Fruit fly (Drosophila melanogaster) whole organism, wandering third instar larva: Measurements from ENCODE around the gene Phf7.

Experiments
- CG32264 ChIP-seq: fragments of 200-800 bp; sonication (Bioruptor generic); optimal IDR thresholded peaks from 2 replicates; lab custom pipeline; 2016; ENCODE audit warnings: missing biosample characterization, missing genetic modification characterization
- CrebA ChIP-seq: fragments of 200-800 bp; sonication (Bioruptor generic); optimal IDR thresholded peaks from 2 replicates; lab custom pipeline; 2016; ENCODE audit warnings: missing biosample characterization, mild to moderate bottlenecking, missing genetic modification characterization, borderline replicate concordance
- Dfd ChIP-seq: fragments of >200 bp; optimal IDR thresholded peaks from 2 replicates; lab custom pipeline; 2017; ENCODE audit warnings: missing biosample characterization, missing genetic modification characterization
- Dif ChIP-seq: fragments of 200-275, 200-300 bp; sonication (Bioruptor generic); optimal IDR thresholded peaks from 2 replicates; lab custom pipeline; 2018; ENCODE audit warnings: missing biosample characterization, missing genetic modification characterization; ENCODE audit not compliant: partially characterized antibody
- GATAd ChIP-seq: sonication (Bioruptor generic); optimal IDR thresholded peaks from 2 replicates; lab custom pipeline; 2016; ENCODE audit warnings: missing biosample characterization, missing genetic modification characterization
- HLH106 ChIP-seq: fragments of 200-800 bp; optimal IDR thresholded peaks from 3 replicates; lab custom pipeline; 2019; ENCODE audit warnings: missing biosample characterization, mild to moderate bottlenecking, missing genetic modification characterization, moderate library complexity
- Hnf4 ChIP-seq: fragments of 200-800 bp; sonication (Bioruptor generic); optimal IDR thresholded peaks from 2 replicates; lab custom pipeline; 2016; ENCODE audit warnings: missing biosample characterization, mild to moderate bottlenecking, missing genetic modification characterization
- Hr78 ChIP-seq: fragments of >200 bp; optimal IDR thresholded peaks from 2 replicates; lab custom pipeline; 2017; ENCODE audit warnings: missing biosample characterization, missing genetic modification characterization
- Jra ChIP-seq: sonication (Bioruptor generic); optimal IDR thresholded peaks from 2 replicates; lab custom pipeline; 2016; ENCODE audit warnings: missing biosample characterization, missing genetic modification characterization
- Mio ChIP-seq: sonication (Bioruptor generic); optimal IDR thresholded peaks from 2 replicates; lab custom pipeline; 2016; ENCODE audit warnings: missing biosample characterization, missing genetic modification characterization
- Myc ChIP-seq: fragments of >200 bp; optimal IDR thresholded peaks from 2 replicates; lab custom pipeline; 2017
- N ChIP-seq: fragments of >200 bp; optimal IDR thresholded peaks from 2 replicates; lab custom pipeline; 2018; ENCODE audit warnings: missing biosample characterization, missing external identifiers, missing genetic modification characterization
- OdsH ChIP-seq: fragments of 200-800 bp; sonication (Bioruptor generic); optimal IDR thresholded peaks from 2 replicates; lab custom pipeline; 2016; ENCODE audit warnings: missing biosample characterization, mild to moderate bottlenecking, missing genetic modification characterization
- Rel ChIP-seq, 2 experiments: fragments of 200-800 bp; sonication (Bioruptor generic) in 1 of 2; optimal IDR thresholded peaks; 2 replicates in 1 of 2; 3 replicates in 1 of 2; lab custom pipeline; 2016 to 2019; ENCODE audit warnings: mild to moderate bottlenecking in 2 of 2, missing biosample characterization in 2 of 2, missing genetic modification characterization in 2 of 2, moderate library complexity in 1 of 2
- Sp1 ChIP-seq: fragments of 200-800 bp; sonication (Bioruptor generic); optimal IDR thresholded peaks from 3 replicates; lab custom pipeline; 2019; ENCODE audit warnings: missing biosample characterization, mild to moderate bottlenecking, missing genetic modification characterization, moderate library complexity
- Vsx2 ChIP-seq: fragments of 200-300, 225-300 bp; sonication (Bioruptor generic); optimal IDR thresholded peaks from 2 replicates; lab custom pipeline; 2018; ENCODE audit warnings: missing biosample characterization, missing genetic modification characterization; ENCODE audit not compliant: partially characterized antibody
- brk ChIP-seq: fragments of 200-800 bp; sonication (Bioruptor generic); optimal IDR thresholded peaks from 2 replicates; lab custom pipeline; 2016; ENCODE audit warnings: missing biosample characterization, mild to moderate bottlenecking, missing genetic modification characterization
- dl ChIP-seq, 2 experiments: fragments of 175-275, 200-275 bp in 1 of 2; fragments of 200-275 bp in 1 of 2; sonication (Bioruptor generic); optimal IDR thresholded peaks; lab custom pipeline; 2018; ENCODE audit warnings: mild to moderate bottlenecking in 2 of 2, missing biosample characterization in 2 of 2, missing genetic modification characterization in 2 of 2, moderate library complexity in 2 of 2; ENCODE audit not compliant: partially characterized antibody in 2 of 2, insufficient read depth in 1 of 2
- dmrt93B ChIP-seq: fragments of 200-800 bp; sonication (Bioruptor generic); optimal IDR thresholded peaks from 2 replicates; lab custom pipeline; 2018; ENCODE audit warnings: missing biosample characterization, mild to moderate bottlenecking, missing genetic modification characterization
- dsf ChIP-seq: sonication (Bioruptor generic); optimal IDR thresholded peaks from 2 replicates; lab custom pipeline; 2016; ENCODE audit warnings: missing biosample characterization, missing genetic modification characterization, borderline replicate concordance
- ey ChIP-seq: fragments of 200-800 bp; sonication (Bioruptor generic); optimal IDR thresholded peaks from 2 replicates; lab custom pipeline; 2016; ENCODE audit warnings: missing biosample characterization, missing genetic modification characterization
- foxo ChIP-seq, 2 experiments: fragments of 200-800 bp; sonication (Bioruptor generic); optimal IDR thresholded peaks; 2 replicates in 1 of 2; 3 replicates in 1 of 2; lab custom pipeline; 2016 to 2017; ENCODE audit warnings: missing biosample characterization in 2 of 2, missing genetic modification characterization in 2 of 2
- fru ChIP-seq: fragments of 200-800 bp; sonication (Bioruptor generic); optimal IDR thresholded peaks from 3 replicates; lab custom pipeline; 2016; ENCODE audit warnings: missing biosample characterization, mild to moderate bottlenecking, missing genetic modification characterization
- h ChIP-seq: fragments of 200-800 bp; sonication (Bioruptor generic); optimal IDR thresholded peaks from 3 replicates; lab custom pipeline; 2016; ENCODE audit warnings: missing biosample characterization, mild to moderate bottlenecking, missing genetic modification characterization
- jim ChIP-seq: fragments of 175-275, 200-325 bp; sonication (Bioruptor generic); optimal IDR thresholded peaks from 2 replicates; lab custom pipeline; 2016; ENCODE audit warnings: missing biosample characterization, mild to moderate bottlenecking, missing genetic modification characterization
- pan ChIP-seq: fragments of >200 bp; optimal IDR thresholded peaks from 2 replicates; lab custom pipeline; 2017
- psq ChIP-seq: fragments of 200-800 bp; sonication (Bioruptor generic); optimal IDR thresholded peaks from 3 replicates; lab custom pipeline; 2017; ENCODE audit warnings: missing biosample characterization, mild to moderate bottlenecking, missing genetic modification characterization, moderate library complexity
- rgr ChIP-seq: fragments of 200-800 bp; sonication (Bioruptor generic); optimal IDR thresholded peaks from 3 replicates; lab custom pipeline; 2016; ENCODE audit warnings: missing biosample characterization, mild to moderate bottlenecking, missing genetic modification characterization
- sage ChIP-seq: fragments of 200-800 bp; sonication (Bioruptor generic); optimal IDR thresholded peaks from 2 replicates; lab custom pipeline; 2016; ENCODE audit warnings: missing biosample characterization, mild to moderate bottlenecking, missing genetic modification characterization
- sv ChIP-seq: fragments of 200-800 bp; sonication (Bioruptor generic); optimal IDR thresholded peaks from 3 replicates; lab custom pipeline; 2016; ENCODE audit warnings: missing biosample characterization, missing genetic modification characterization
- usp ChIP-seq: fragments of >200 bp; optimal IDR thresholded peaks from 2 replicates; lab custom pipeline; 2017; ENCODE audit warnings: missing biosample characterization, missing genetic modification characterization
- woc ChIP-seq: sonication (Bioruptor generic); optimal IDR thresholded peaks from 2 replicates; lab custom pipeline; 2016; ENCODE audit warnings: missing biosample characterization, mild to moderate bottlenecking, missing genetic modification characterization

Phf7 gene

dm6 chrX:20166484-20167038 lies 931 bp upstream of the Phf7 start, which contains the start of gene CG9577:
Gene CG9577, plus strand, starts transcription at chrX:20166673.
- no peak for TF ChIP-seq psq (GFP tag; lab: Kevin White, UChicago)
- no peak for TF ChIP-seq Vsx2
- TF ChIP-seq Rel (GFP tag; optimal IDR thresholded peaks at IDR 0.05; lab: Kevin White, UChicago): no peak
- peak; percentile 18 for TF ChIP-seq Rel (tag; optimal IDR thresholded peaks at IDR 0.05; lab: Kevin White, UChicago)
- TF ChIP-seq ey: no peak
- TF ChIP-seq CG32264 (GFP tag; lab: Kevin White, UChicago): no peak
- TF ChIP-seq foxo (GFP tag; optimal IDR thresholded peaks at IDR 0.05; lab: Kevin White, UChicago): no peak
- no peak for TF ChIP-seq Myc (lab: Kevin White, UChicago)
- TF ChIP-seq jim (GFP tag; lab: Kevin White, UChicago): no peak
- TF ChIP-seq h (GFP tag; lab: Kevin White, UChicago): no peak
- TF ChIP-seq Hnf4 (GFP tag; lab: Kevin White, UChicago): peak; percentile 87
- TF ChIP-seq fru (GFP tag; lab: Kevin White, UChicago): no peak
- TF ChIP-seq CrebA (GFP tag; lab: Kevin White, UChicago): no peak
- peak; percentile 83 for TF ChIP-seq GATAd (GFP tag; lab: Kevin White, UChicago)
- TF ChIP-seq Sp1 (GFP tag; lab: Kevin White, UChicago): peak; percentile 23
- TF ChIP-seq Dif: no peak
- no peak for TF ChIP-seq Dfd (GFP tag; lab: Kevin White, UChicago)
- no peak for TF ChIP-seq sage (GFP tag; lab: Kevin White, UChicago)
- no peak for TF ChIP-seq pan
- TF ChIP-seq dmrt93B (GFP tag; lab: Kevin White, UChicago): no peak
- TF ChIP-seq, all 38 proteins: peak for 4

- TF ChIP-seq h (GFP tag; lab: Kevin White, UChicago) (no peak), Hr78 (GFP tag; lab: Kevin White, UChicago) (no peak), usp (GFP tag; lab: Kevin White, UChicago) (no peak), jim (GFP tag; lab: Kevin White, UChicago) (no peak), OdsH (GFP tag; lab: Kevin White, UChicago) (no peak), N (GFP tag; lab: Kevin White, UChicago) (no peak), sage (GFP tag; lab: Kevin White, UChicago) (no peak), dl (GFP tag; optimal IDR thresholded peaks at IDR 0.05; lab: Kevin White, UChicago; ENCODE audit: insufficient read depth in 1 of 2, partially characterized antibody in 2 of 2) (no peak), Myc (lab: Kevin White, UChicago) (no peak), CG32264 (GFP tag; lab: Kevin White, UChicago) (no peak), foxo (GFP tag; optimal IDR thresholded peaks at IDR 0.05; lab: Kevin White, UChicago) (peak in 1 of 2 experiments; percentile 5), HLH106 (tag; lab: Kevin White, UChicago) (peak; percentile 21), woc (GFP tag; lab: Kevin White, UChicago) (no peak), Mio (no peak), fru (GFP tag; lab: Kevin White, UChicago) (no peak), Dfd (GFP tag; lab: Kevin White, UChicago) (no peak)
Measured at dm6 chrX:20162586-20162985, 3.0 kb downstream of the Phf7 start.

- TF ChIP-seq sage (GFP tag; lab: Kevin White, UChicago) (peak; percentile 2), HLH106 (tag; lab: Kevin White, UChicago) (no peak), CG32264 (GFP tag; lab: Kevin White, UChicago) (no peak), ey (no peak), Hnf4 (GFP tag; lab: Kevin White, UChicago) (peak; percentile 43), psq (GFP tag; lab: Kevin White, UChicago) (no peak), OdsH (GFP tag; lab: Kevin White, UChicago) (no peak), h (GFP tag; lab: Kevin White, UChicago) (peak; percentile 29), jim (GFP tag; lab: Kevin White, UChicago) (no peak), rgr (peak; percentile 17), Jra (GFP tag; lab: Kevin White, UChicago) (peak; percentile 40), sv (GFP tag; lab: Kevin White, UChicago) (peak; percentile 24), foxo (GFP tag; optimal IDR thresholded peaks at IDR 0.05; lab: Kevin White, UChicago) (peak in 1 of 2 experiments; percentile 0), Dfd (GFP tag; lab: Kevin White, UChicago) (no peak), dmrt93B (GFP tag; lab: Kevin White, UChicago) (no peak), dsf (GFP tag; lab: Kevin White, UChicago) (peak; percentile 4), pan (no peak), brk (GFP tag; lab: Kevin White, UChicago) (no peak), GATAd (GFP tag; lab: Kevin White, UChicago) (no peak)
- TF ChIP-seq, all 38 proteins: peak for 8
Measured at dm6 chrX:20159679-20160140, 5.9 kb downstream of the Phf7 start, which contains the start of gene Rab35. Gene Rab35, minus strand, starts transcription at chrX:20159872.
